Worm (Caenorhabditis elegans) whole organism, L1 larva: Measurements from ENCODE around the gene xol-1.

Experiments
- C04F5.9 ChIP-seq: sonication (generic microtip); optimal IDR thresholded peaks from 2 replicates; lab custom pipeline; 2016; ENCODE audit warnings: missing genetic modification characterization, missing compliant biosample characterization
- C16A3.4 ChIP-seq: fragments of 150-350 bp; optimal IDR thresholded peaks from 2 replicates; lab custom pipeline; 2014; ENCODE audit warnings: missing biosample characterization, missing genetic modification characterization
- C34B4.2 ChIP-seq: sonication (generic microtip); optimal IDR thresholded peaks from 2 replicates; lab custom pipeline; 2017; ENCODE audit warnings: mild to moderate bottlenecking, missing genetic modification characterization, missing compliant biosample characterization
- Y116A8C.19 ChIP-seq: sonication (generic microtip); optimal IDR thresholded peaks from 2 replicates; lab custom pipeline; 2016; ENCODE audit warnings: missing compliant biosample characterization, missing genetic modification characterization, borderline replicate concordance
- aha-1 ChIP-seq: fragments of 150-350 bp; optimal IDR thresholded peaks from 2 replicates; lab custom pipeline; 2014; ENCODE audit warnings: missing biosample characterization, missing genetic modification characterization
- alr-1 ChIP-seq: fragments of 200-800 bp; sonication (Bioruptor generic); optimal IDR thresholded peaks from 2 replicates; lab custom pipeline; 2018; ENCODE audit warnings: borderline replicate concordance, mild to moderate bottlenecking, missing genetic modification characterization, missing compliant biosample characterization
- aly-2 ChIP-seq: fragments of 150-350 bp; optimal IDR thresholded peaks from 2 replicates; lab custom pipeline; 2014; ENCODE audit warnings: missing biosample characterization, missing genetic modification characterization
- ama-1 ChIP-seq: fragments of 150-350 bp; optimal IDR thresholded peaks from 2 replicates; lab custom pipeline; 2014
- ceh-8 ChIP-seq: fragments of 200-800 bp; sonication (Bioruptor generic); optimal IDR thresholded peaks from 2 replicates; lab custom pipeline; 2018; ENCODE audit warnings: mild to moderate bottlenecking, missing genetic modification characterization, moderate library complexity, missing compliant biosample characterization
- ceh-90 ChIP-seq: sonication (generic microtip); optimal IDR thresholded peaks from 2 replicates; lab custom pipeline; 2016; ENCODE audit warnings: missing genetic modification characterization, missing compliant biosample characterization
- ces-1 ChIP-seq: fragments of 150-350 bp; optimal IDR thresholded peaks from 2 replicates; lab custom pipeline; 2014; ENCODE audit warnings: missing biosample characterization, missing genetic modification reagents, missing genetic modification characterization
- dpl-1 ChIP-seq, 3 experiments: fragments of 150-350 bp in 2 of 3; sonication (generic microtip) in 1 of 3; optimal IDR thresholded peaks; 2 replicates each; lab custom pipeline; 2014 to 2017; ENCODE audit warnings: missing biosample characterization in 3 of 3, missing genetic modification characterization in 3 of 3, missing genetic modification reagents in 3 of 3
- dsc-1 ChIP-seq: sonication (generic microtip); optimal IDR thresholded peaks from 2 replicates; lab custom pipeline; 2016; ENCODE audit warnings: mild to moderate bottlenecking, missing genetic modification characterization, missing compliant biosample characterization
- efl-1 ChIP-seq, 4 experiments: fragments of 150-350 bp; optimal IDR thresholded peaks in 3 of 4; peaks in 1 of 4; 1 replicate in 1 of 4; 2 replicates in 3 of 4; lab custom pipeline; 2014; ENCODE audit warnings: missing biosample characterization in 2 of 4, missing genetic modification characterization in 2 of 4, missing genetic modification reagents in 2 of 4
- egl-27 ChIP-seq, 2 experiments: fragments of 150-350 bp in 1 of 2; sonication (generic microtip); optimal IDR thresholded peaks; 3 replicates each; lab custom pipeline; 2017 to 2018; ENCODE audit warnings: missing biosample characterization in 2 of 2, missing genetic modification characterization in 2 of 2, missing genetic modification reagents in 2 of 2
- elt-2 ChIP-seq: sonication (generic microtip); optimal IDR thresholded peaks from 2 replicates; lab custom pipeline; 2016; ENCODE audit warnings: missing genetic modification characterization, mild to moderate bottlenecking, inconsistent platforms, missing compliant biosample characterization, missing genetic modification reagents
- elt-3 ChIP-seq, 6 experiments: fragments of 150-350 bp in 1 of 6; sonication (generic microtip); optimal IDR thresholded peaks; 2 replicates each; lab custom pipeline; 2017 to 2018; ENCODE audit warnings: missing biosample characterization in 6 of 6, missing genetic modification characterization in 6 of 6, inconsistent platforms in 1 of 6
- fkh-10 ChIP-seq: sonication (generic microtip); optimal IDR thresholded peaks from 2 replicates; lab custom pipeline; 2017; ENCODE audit warnings: missing biosample characterization, missing genetic modification reagents, missing genetic modification characterization
- fkh-4 ChIP-seq: sonication (generic microtip); optimal IDR thresholded peaks from 2 replicates; lab custom pipeline; 2016; ENCODE audit warnings: missing compliant biosample characterization, missing genetic modification characterization, borderline replicate concordance
- fkh-8 ChIP-seq: sonication (generic microtip); optimal IDR thresholded peaks from 2 replicates; lab custom pipeline; 2016; ENCODE audit warnings: mild to moderate bottlenecking, missing genetic modification characterization, missing compliant biosample characterization
- fos-1 ChIP-seq: fragments of 150-350 bp; optimal IDR thresholded peaks from 2 replicates; lab custom pipeline; 2014; ENCODE audit warnings: missing biosample characterization, missing genetic modification characterization
- hlh-4 ChIP-seq: sonication (generic microtip); optimal IDR thresholded peaks from 2 replicates; lab custom pipeline; 2016; ENCODE audit warnings: mild to moderate bottlenecking, missing genetic modification characterization, missing compliant biosample characterization
- hpl-2 ChIP-seq: fragments of 150-350 bp; optimal IDR thresholded peaks from 2 replicates; lab custom pipeline; 2014; ENCODE audit warnings: missing biosample characterization, missing genetic modification reagents, missing genetic modification characterization
- irx-1 ChIP-seq: sonication (generic microtip); optimal IDR thresholded peaks from 2 replicates; lab custom pipeline; 2016; ENCODE audit warnings: missing genetic modification characterization, missing compliant biosample characterization
- lin-13 ChIP-seq: fragments of 150-350 bp; optimal IDR thresholded peaks from 2 replicates; lab custom pipeline; 2014; ENCODE audit warnings: missing biosample characterization, missing genetic modification reagents, missing genetic modification characterization
- lin-14 ChIP-seq: fragments of 200-800 bp; sonication (Bioruptor generic); optimal IDR thresholded peaks from 2 replicates; lab custom pipeline; 2018; ENCODE audit warnings: mild to moderate bottlenecking, missing genetic modification characterization, moderate library complexity, missing compliant biosample characterization
- lin-39 ChIP-seq: fragments of 150-350 bp; optimal IDR thresholded peaks from 2 replicates; lab custom pipeline; 2014; ENCODE audit warnings: missing biosample characterization, missing genetic modification reagents, missing genetic modification characterization
- lsy-2 ChIP-seq, 2 experiments: fragments of 150-350 bp; optimal IDR thresholded peaks; 2 replicates each; lab custom pipeline; 2014; ENCODE audit warnings: missing biosample characterization in 2 of 2, missing genetic modification characterization in 2 of 2
- mab-9 ChIP-seq: fragments of 200-800 bp; sonication (Bioruptor generic); IDR thresholded peaks from 2 replicates; pipeline ENCODE4 v1.3.6; 2022; ENCODE audit warnings: missing genetic modification reagents, missing genetic modification characterization, missing compliant biosample characterization
- mdl-1 ChIP-seq, 2 experiments: fragments of 150-350 bp; optimal IDR thresholded peaks; 2 replicates each; lab custom pipeline; 2014 to 2017; ENCODE audit warnings: missing biosample characterization in 2 of 2, missing genetic modification characterization in 2 of 2, inconsistent platforms in 1 of 2
- nhr-11 ChIP-seq: fragments of 150-350 bp; optimal IDR thresholded peaks from 2 replicates; lab custom pipeline; 2014; ENCODE audit warnings: missing biosample characterization, missing genetic modification characterization
- nhr-12 ChIP-seq: sonication (generic microtip); optimal IDR thresholded peaks from 2 replicates; lab custom pipeline; 2017; ENCODE audit warnings: missing biosample characterization, missing genetic modification characterization
- nhr-20 ChIP-seq: sonication (generic microtip); optimal IDR thresholded peaks from 2 replicates; lab custom pipeline; 2016; ENCODE audit warnings: mild to moderate bottlenecking, missing genetic modification characterization, missing compliant biosample characterization
- nhr-237 ChIP-seq: fragments of 150-350 bp; optimal IDR thresholded peaks from 2 replicates; lab custom pipeline; 2014; ENCODE audit warnings: missing biosample characterization, missing genetic modification characterization
- nhr-28 ChIP-seq: fragments of 150-350 bp; optimal IDR thresholded peaks from 2 replicates; lab custom pipeline; 2014; ENCODE audit warnings: missing biosample characterization, missing genetic modification characterization
- nhr-47 ChIP-seq: sonication (generic microtip); optimal IDR thresholded peaks from 2 replicates; lab custom pipeline; 2016; ENCODE audit warnings: mild to moderate bottlenecking, missing genetic modification characterization, moderate library complexity, missing compliant biosample characterization
- nhr-77 ChIP-seq: fragments of 150-350 bp; optimal IDR thresholded peaks from 2 replicates; lab custom pipeline; 2014; ENCODE audit warnings: missing biosample characterization, missing genetic modification characterization
- nhr-84 ChIP-seq: sonication (generic microtip); optimal IDR thresholded peaks from 2 replicates; lab custom pipeline; 2017; ENCODE audit warnings: missing biosample characterization, missing genetic modification characterization
- nhr-85 ChIP-seq: sonication (generic microtip); peaks from one replicate; lab custom pipeline; 2016; ENCODE audit warnings: missing genetic modification characterization, inconsistent platforms, missing compliant biosample characterization
- nhr-90 ChIP-seq: sonication (generic microtip); optimal IDR thresholded peaks from 2 replicates; lab custom pipeline; 2016; ENCODE audit warnings: mild to moderate bottlenecking, missing genetic modification characterization, missing compliant biosample characterization; ENCODE audit not compliant: poor library complexity
- pax-3 ChIP-seq: fragments of 200-800 bp; sonication (Bioruptor generic); optimal IDR thresholded peaks from 2 replicates; lab custom pipeline; 2018; ENCODE audit warnings: mild to moderate bottlenecking, missing genetic modification characterization, moderate library complexity, missing compliant biosample characterization
- pqm-1 ChIP-seq: sonication (generic microtip); optimal IDR thresholded peaks from 3 replicates; lab custom pipeline; 2017; ENCODE audit warnings: missing biosample characterization, missing genetic modification characterization
- skn-1 ChIP-seq: fragments of 150-350 bp; optimal IDR thresholded peaks from 2 replicates; lab custom pipeline; 2014; ENCODE audit warnings: missing biosample characterization, missing genetic modification characterization
- snu-23 ChIP-seq: sonication (generic microtip); optimal IDR thresholded peaks from 2 replicates; lab custom pipeline; 2016; ENCODE audit warnings: missing genetic modification characterization, missing compliant biosample characterization
- sptf-1 ChIP-seq: fragments of 150-350 bp; optimal IDR thresholded peaks from 2 replicates; lab custom pipeline; 2014; ENCODE audit warnings: missing biosample characterization, missing genetic modification characterization
- swsn-7 ChIP-seq: sonication (generic microtip); optimal IDR thresholded peaks from 2 replicates; lab custom pipeline; 2016; ENCODE audit warnings: missing genetic modification characterization, missing compliant biosample characterization
- unc-130 ChIP-seq: fragments of 150-350 bp; optimal IDR thresholded peaks from 2 replicates; lab custom pipeline; 2017; ENCODE audit warnings: missing biosample characterization, missing genetic modification characterization, inconsistent platforms
- unc-86 ChIP-seq: sonication (generic microtip); optimal IDR thresholded peaks from 2 replicates; lab custom pipeline; 2016; ENCODE audit warnings: missing genetic modification characterization, missing compliant biosample characterization
- unc-98 ChIP-seq: fragments of 200-800 bp; sonication (Bioruptor generic); IDR thresholded peaks from 2 replicates; pipeline ENCODE4 v1.3.6; 2022; ENCODE audit warnings: missing genetic modification characterization, missing compliant biosample characterization
- vab-15 ChIP-seq: sonication (generic microtip); optimal IDR thresholded peaks from 2 replicates; lab custom pipeline; 2017; ENCODE audit warnings: missing genotype, mild to moderate bottlenecking, missing genetic modification characterization, missing compliant biosample characterization
- xbp-1 ChIP-seq: sonication (generic microtip); optimal IDR thresholded peaks from 2 replicates; lab custom pipeline; 2016; ENCODE audit warnings: missing genetic modification characterization, missing compliant biosample characterization
- zag-1 ChIP-seq: fragments of 150-350 bp; optimal IDR thresholded peaks from 2 replicates; lab custom pipeline; 2014; ENCODE audit warnings: missing biosample characterization, missing genetic modification characterization
- ztf-11 ChIP-seq, 2 experiments: sonication (generic microtip); optimal IDR thresholded peaks; 2 replicates each; lab custom pipeline; 2016 to 2017; ENCODE audit warnings: missing genetic modification characterization in 2 of 2, missing biosample characterization in 1 of 2, missing compliant biosample characterization in 1 of 2
- ztf-4 ChIP-seq: fragments of 150-350 bp; optimal IDR thresholded peaks from 2 replicates; lab custom pipeline; 2014; ENCODE audit warnings: missing biosample characterization, missing genetic modification characterization

Gene xol-1

DNA sequence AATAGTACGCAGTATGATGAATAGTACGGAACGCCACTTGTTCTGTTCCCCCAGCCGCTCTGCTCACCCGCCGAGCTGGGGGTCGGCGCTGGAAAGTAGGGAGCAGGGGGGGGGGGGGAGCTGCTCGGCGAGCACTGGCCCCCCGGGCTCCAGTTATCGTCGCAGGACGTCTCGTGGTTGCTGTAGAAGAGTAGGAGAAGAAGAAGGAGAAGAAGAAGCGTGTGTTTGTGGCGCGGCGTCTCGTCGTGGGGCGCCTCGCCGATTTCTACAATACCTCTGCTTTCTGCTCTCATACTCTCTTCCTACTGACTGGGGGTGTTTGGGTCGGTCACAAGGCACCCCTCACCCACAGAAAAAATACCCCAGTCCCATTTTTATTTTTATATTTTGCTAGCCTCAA lies 23.8 kb upstream of the xol-1 start (continued):
- TF ChIP-seq sptf-1 (tag; lab: Kevin White, UChicago) (no peak), lin-13 (GFP tag; lab: Kevin White, UChicago) (no peak), ceh-8 (GFP tag; lab: Kevin White, UChicago) (peak; percentile 97), swsn-7 (tag; lab: Kevin White, UChicago) (peak; percentile 0), nhr-11 (no peak), fkh-8 (tag; lab: Kevin White, UChicago) (peak; percentile 46), ztf-4 (tag; lab: Kevin White, UChicago) (no peak), aly-2 (tag; lab: Kevin White, UChicago) (no peak), irx-1 (tag; lab: Kevin White, UChicago) (no peak), lin-14 (GFP tag; lab: Kevin White, UChicago) (peak; percentile 86), ceh-90 (no peak), unc-86 (tag; lab: Kevin White, UChicago) (no peak), nhr-85 (tag; lab: Kevin White, UChicago) (no peak), ztf-11 (tag; optimal IDR thresholded peaks at IDR 0.05; lab: Kevin White, UChicago) (no peak), vab-15 (tag; lab: Kevin White, UChicago) (no peak), snu-23 (peak; percentile 27), nhr-90 (tag; lab: Kevin White, UChicago) (no peak), nhr-84 (tag; lab: Kevin White, UChicago) (no peak), lsy-2 (tag; optimal IDR thresholded peaks at IDR 0.05; lab: Kevin White, UChicago) (peak in 1 of 2 experiments; percentile 45), nhr-12 (tag; lab: Kevin White, UChicago) (no peak), C34B4.2 (tag; lab: Kevin White, UChicago) (no peak), unc-130 (no peak), elt-2 (tag; lab: Kevin White, UChicago) (peak; percentile 5), dpl-1 (GFP tag; optimal IDR thresholded peaks at IDR 0.05; lab: Kevin White, UChicago) (no peak), hpl-2 (GFP tag; lab: Kevin White, UChicago) (no peak), nhr-20 (tag; lab: Kevin White, UChicago) (peak; percentile 12), zag-1 (no peak), dsc-1 (peak; percentile 33), alr-1 (tag; lab: Kevin White, UChicago) (no peak), egl-27 (tag; optimal IDR thresholded peaks at IDR 0.05; lab: Kevin White, UChicago) (no peak), fkh-10 (no peak), elt-3 (tag; optimal IDR thresholded peaks at IDR 0.05; lab: Kevin White, UChicago) (no peak), nhr-77 (tag; lab: Kevin White, UChicago) (no peak), Y116A8C.19 (tag; lab: Kevin White, UChicago) (no peak), ama-1 (lab: Kevin White, UChicago) (no peak), C04F5.9 (tag; lab: Kevin White, UChicago) (no peak), pqm-1 (tag; lab: Kevin White, UChicago) (no peak), C16A3.4 (tag; lab: Kevin White, UChicago) (no peak), lin-39 (tag; lab: Kevin White, UChicago) (no peak), mdl-1 (tag; optimal IDR thresholded peaks at IDR 0.05; lab: Kevin White, UChicago) (peak in 1 of 2 experiments; percentile 16), ces-1 (GFP tag; lab: Kevin White, UChicago) (no peak), aha-1 (tag; lab: Kevin White, UChicago) (no peak), mab-9 (GFP tag; lab: Robert Waterston, UW) (0 out of 2 replicates have a peak, but pooled peaks have one; percentile 15), nhr-237 (tag; lab: Kevin White, UChicago) (no peak), pax-3 (tag; lab: Kevin White, UChicago) (peak; percentile 0), nhr-47 (peak; percentile 16), fos-1 (tag; lab: Kevin White, UChicago) (no peak), skn-1 (peak; percentile 47), efl-1 (optimal IDR thresholded peaks at IDR 0.05; lab: Kevin White, UChicago) (no peak), efl-1 (GFP tag; optimal IDR thresholded peaks at IDR 0.05 in 1 of 2; lab: Kevin White, UChicago) (peak; percentile 1 to 36), fkh-4 (tag; lab: Kevin White, UChicago) (no peak), hlh-4 (tag; lab: Kevin White, UChicago) (no peak), xbp-1 (no peak), nhr-28 (no peak), unc-98 (no peak)
